Worm (Caenorhabditis elegans): ENCODE measurements around the gene slc-36.1.

DNA sequence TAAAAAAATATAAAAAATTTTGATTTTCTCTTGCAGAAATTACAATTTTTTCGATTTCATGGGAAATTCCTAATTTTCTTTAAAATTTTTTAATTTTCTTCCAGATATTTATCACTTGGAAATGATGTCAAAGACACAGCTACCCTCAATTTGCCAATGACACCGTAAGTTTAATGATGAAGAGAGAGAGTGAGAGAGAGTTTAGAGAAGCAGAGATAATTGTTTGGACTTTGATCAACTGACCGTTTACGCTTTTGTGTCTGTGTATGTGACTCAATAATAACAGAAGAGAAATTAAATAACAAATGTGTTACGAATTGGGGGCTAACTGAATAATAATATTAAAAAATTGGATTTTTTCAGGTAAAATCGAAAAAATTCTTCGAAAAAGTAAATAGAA, 3.2 kb downstream of the slc-36.1 start:
- no peak for TF ChIP-seq hlh-30 (tag; optimal IDR thresholded peaks at IDR 0.05; ENCODE audit: insufficient read depth)
- no peak for TF ChIP-seq dve-1 (tag; optimal IDR thresholded peaks at IDR 0.05)
- TF ChIP-seq fax-1 (tag; optimal IDR thresholded peaks at IDR 0.05), result no peak
- TF ChIP-seq ama-1 (optimal IDR thresholded peaks at IDR 0.05), result no peak

All from whole organism, late embryonic.